Fruit fly (Drosophila melanogaster): ENCODE results near the gene beta-Spec.

beta-Spec gene

dm6 chrX:17692729-17693128 lies 35.6 kb downstream of the beta-Spec start (continued):
- TF ChIP-seq Lpt (GFP tag; optimal IDR thresholded peaks at IDR 0.05), result peak; percentile 19
- TF ChIP-seq lz (GFP tag; optimal IDR thresholded peaks at IDR 0.05), result no peak
- no peak for TF ChIP-seq fd85E (GFP tag; optimal IDR thresholded peaks at IDR 0.05)
- TF ChIP-seq pdm3 (GFP tag; optimal IDR thresholded peaks at IDR 0.05), result peak; percentile 15
- TF ChIP-seq CG11294 (GFP tag; IDR thresholded peaks at IDR 0.05), result no peak
- TF ChIP-seq dac (GFP tag; optimal IDR thresholded peaks at IDR 0.05), result peak; percentile 8
- TF ChIP-seq CG15336 (GFP tag; IDR thresholded peaks at IDR 0.05), result peak; percentile 57
- no peak for TF ChIP-seq CG8632 (GFP tag; optimal IDR thresholded peaks at IDR 0.05)
- no peak for TF ChIP-seq CG3919 (GFP tag; optimal IDR thresholded peaks at IDR 0.05)
- no peak for TF ChIP-seq ss (GFP tag; optimal IDR thresholded peaks at IDR 0.05)
- TF ChIP-seq fkh (GFP tag; optimal IDR thresholded peaks at IDR 0.05), result no peak
- no peak for TF ChIP-seq Hr38 (GFP tag; optimal IDR thresholded peaks at IDR 0.05)
- TF ChIP-seq CG32006 (GFP tag; optimal IDR thresholded peaks at IDR 0.05), result peak; percentile 78
- no peak for TF ChIP-seq CG31627 (GFP tag; optimal IDR thresholded peaks at IDR 0.05)
- TF ChIP-seq topi (GFP tag; optimal IDR thresholded peaks at IDR 0.05), result no peak
- TF ChIP-seq CG6808 (GFP tag; optimal IDR thresholded peaks at IDR 0.05), result no peak
- TF ChIP-seq CG11762 (GFP tag; optimal IDR thresholded peaks at IDR 0.05; ENCODE audit: insufficient read depth), result no peak
- no peak for TF ChIP-seq Sox14 (GFP tag; optimal IDR thresholded peaks at IDR 0.05)
- no peak for TF ChIP-seq Sox15 (GFP tag; optimal IDR thresholded peaks at IDR 0.05)
- peak; percentile 7 for TF ChIP-seq achi (GFP tag; optimal IDR thresholded peaks at IDR 0.05)
- TF ChIP-seq CG8119 (GFP tag; IDR thresholded peaks at IDR 0.05), result 0 out of 3 replicates have a peak, but pooled peaks have one; percentile 59
- no peak for TF ChIP-seq CG34406 (GFP tag; optimal IDR thresholded peaks at IDR 0.05)
- no peak for TF ChIP-seq CG10631 (GFP tag; optimal IDR thresholded peaks at IDR 0.05)
- no peak for TF ChIP-seq acj6 (GFP tag; optimal IDR thresholded peaks at IDR 0.05)
- no peak for TF ChIP-seq CG6854 (GFP tag; optimal IDR thresholded peaks at IDR 0.05)
- TF ChIP-seq CG1621 (tag; optimal IDR thresholded peaks at IDR 0.05), result no peak
- TF ChIP-seq net (GFP tag; optimal IDR thresholded peaks at IDR 0.05), result peak; percentile 20
- no peak for TF ChIP-seq dsx (GFP tag; optimal IDR thresholded peaks at IDR 0.05; ENCODE audit: poor library complexity, severe bottlenecking)

dm6 chrX:17693981-17694872 lies 37.1 kb downstream of the beta-Spec start:
- TF ChIP-seq CG11294 (GFP tag; IDR thresholded peaks at IDR 0.05) (no peak), CG11762 (GFP tag; optimal IDR thresholded peaks at IDR 0.05; ENCODE audit: insufficient read depth) (no peak), OdsH (GFP tag; optimal IDR thresholded peaks at IDR 0.05) (no peak), fd85E (GFP tag; optimal IDR thresholded peaks at IDR 0.05) (no peak), CG16779 (tag; optimal IDR thresholded peaks at IDR 0.05) (no peak), Gug (GFP tag; IDR thresholded peaks at IDR 0.05) (peak; percentile 33; the same call in 1 of the 2 replicates), CG4318 (GFP tag; optimal IDR thresholded peaks at IDR 0.05) (no peak), vri (GFP tag; optimal IDR thresholded peaks at IDR 0.05) (no peak), CG6854 (GFP tag; optimal IDR thresholded peaks at IDR 0.05) (no peak), CG8319 (GFP tag; optimal IDR thresholded peaks at IDR 0.05) (no peak), dac (GFP tag; optimal IDR thresholded peaks at IDR 0.05) (peak; percentile 9), achi (GFP tag; optimal IDR thresholded peaks at IDR 0.05) (peak; percentile 13), Sox102F (GFP tag; optimal IDR thresholded peaks at IDR 0.05) (no peak), CG9139 (GFP tag; optimal IDR thresholded peaks at IDR 0.05) (peak; percentile 17), CG3032 (tag; optimal IDR thresholded peaks at IDR 0.05) (no peak), CG32006 (GFP tag; optimal IDR thresholded peaks at IDR 0.05) (peak; percentile 42), lz (GFP tag; optimal IDR thresholded peaks at IDR 0.05) (no peak), Sox15 (GFP tag; optimal IDR thresholded peaks at IDR 0.05) (no peak), net (GFP tag; optimal IDR thresholded peaks at IDR 0.05) (peak; percentile 11), acj6 (GFP tag; optimal IDR thresholded peaks at IDR 0.05) (peak; percentile 13), Hr39 (GFP tag; optimal IDR thresholded peaks at IDR 0.05) (no peak), Eip75B (GFP tag; optimal IDR thresholded peaks at IDR 0.05) (no peak), fkh (GFP tag; optimal IDR thresholded peaks at IDR 0.05) (no peak), CG8119 (GFP tag; IDR thresholded peaks at IDR 0.05) (peak; percentile 51), CG11902 (GFP tag; optimal IDR thresholded peaks at IDR 0.05) (no peak), Met (GFP tag; optimal IDR thresholded peaks at IDR 0.05) (no peak), CG31627 (GFP tag; optimal IDR thresholded peaks at IDR 0.05) (no peak), Eip78C (GFP tag) (peak; percentile 16), pdm3 (GFP tag; optimal IDR thresholded peaks at IDR 0.05) (peak; percentile 11), Hr4 (GFP tag; optimal IDR thresholded peaks at IDR 0.05) (peak; percentile 40), Hr38 (GFP tag; optimal IDR thresholded peaks at IDR 0.05) (no peak), CG1621 (tag; optimal IDR thresholded peaks at IDR 0.05) (no peak), cyc (GFP tag; optimal IDR thresholded peaks at IDR 0.05) (no peak), esn (GFP tag; optimal IDR thresholded peaks at IDR 0.05) (no peak), CG6792 (GFP tag; optimal IDR thresholded peaks at IDR 0.05) (no peak)
